Worm (Caenorhabditis elegans): Measurements from ENCODE around the gene C07G1.15.

DNA sequence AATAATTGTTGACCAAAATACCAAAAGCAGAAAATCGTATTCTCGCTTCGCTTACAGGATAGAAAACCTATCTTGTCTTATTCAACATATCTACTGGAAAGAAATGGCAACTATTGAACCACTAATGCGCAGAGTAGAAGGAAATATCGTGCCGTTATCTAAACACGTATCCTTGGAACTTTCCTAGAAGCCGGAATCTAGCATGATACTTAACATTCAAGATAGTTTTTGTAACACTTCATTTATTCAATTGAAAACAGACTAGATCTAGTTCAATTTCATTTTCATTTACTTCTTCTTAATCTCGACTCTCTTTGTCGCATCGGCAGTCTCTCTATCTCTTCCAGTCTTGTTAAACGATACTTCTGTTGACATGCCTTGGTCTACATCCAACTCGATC lies 14.8 kb upstream of the C07G1.15 start:
- TF ChIP-seq elt-2 (tag; optimal IDR thresholded peaks at IDR 0.05) (no peak), T23F11.4 (GFP tag; optimal IDR thresholded peaks at IDR 0.05) (no peak), nfya-1 (tag; optimal IDR thresholded peaks at IDR 0.05) (no peak), C38D4.7 (GFP tag; optimal IDR thresholded peaks at IDR 0.05) (no peak), ets-4 (tag; optimal IDR thresholded peaks at IDR 0.05) (no peak), pha-4 (tag; optimal IDR thresholded peaks at IDR 0.05) (no peak), fax-1 (tag; optimal IDR thresholded peaks at IDR 0.05) (no peak), hlh-13 (GFP tag; optimal IDR thresholded peaks at IDR 0.05) (no peak), hlh-8 (tag; optimal IDR thresholded peaks at IDR 0.05) (no peak), dve-1 (tag; optimal IDR thresholded peaks at IDR 0.05) (no peak), hlh-30 (tag; optimal IDR thresholded peaks at IDR 0.05; ENCODE audit: insufficient read depth) (no peak)
